Worm (Caenorhabditis elegans): ENCODE measurements around the gene abu-11.

Gene abu-11

ce11 chrII:194458-194857 lies at the start of gene abu-11:
Gene abu-11, minus strand, starts transcription at chrII:194558.
- TF ChIP-seq dpl-1 (GFP tag; optimal IDR thresholded peaks at IDR 0.05) (no peak), fos-1 (tag; optimal IDR thresholded peaks at IDR 0.05) (no peak), elt-3 (tag; optimal IDR thresholded peaks at IDR 0.05) (no peak), snu-23 (GFP tag; optimal IDR thresholded peaks at IDR 0.05) (no peak), efl-3 (GFP tag; optimal IDR thresholded peaks at IDR 0.05) (no peak), nhr-90 (tag; optimal IDR thresholded peaks at IDR 0.05; ENCODE audit: poor library complexity) (no peak), pax-3 (tag; optimal IDR thresholded peaks at IDR 0.05) (no peak), unc-98 (GFP tag; IDR thresholded peaks at IDR 0.05) (no peak), fkh-4 (tag; optimal IDR thresholded peaks at IDR 0.05; ENCODE audit: borderline replicate concordance) (no peak), jun-1 (tag; optimal IDR thresholded peaks at IDR 0.05) (no peak), sptf-1 (tag; optimal IDR thresholded peaks at IDR 0.05) (no peak), C34B4.2 (tag; optimal IDR thresholded peaks at IDR 0.05) (no peak), ces-1 (GFP tag; optimal IDR thresholded peaks at IDR 0.05) (no peak), skn-1 (tag; optimal IDR thresholded peaks at IDR 0.05) (no peak), aly-2 (tag; optimal IDR thresholded peaks at IDR 0.05) (no peak), tlp-1 (tag; optimal IDR thresholded peaks at IDR 0.05) (no peak), nhr-47 (tag; optimal IDR thresholded peaks at IDR 0.05) (no peak), hlh-4 (tag; optimal IDR thresholded peaks at IDR 0.05) (no peak)

- TF ChIP-seq C34B4.2 (tag; optimal IDR thresholded peaks at IDR 0.05) (no peak), C04F5.9 (tag; optimal IDR thresholded peaks at IDR 0.05) (no peak), pqm-1 (tag; optimal IDR thresholded peaks at IDR 0.05) (peak; percentile 99), ama-1 (optimal IDR thresholded peaks at IDR 0.05) (no peak), elt-2 (tag; optimal IDR thresholded peaks at IDR 0.05) (peak; percentile 71), efl-1 (optimal IDR thresholded peaks at IDR 0.05) (peak in 1 of 2 experiments; percentile 7), efl-1 (GFP tag; optimal IDR thresholded peaks at IDR 0.05 in 1 of 2) (peak in 1 of 2 experiments; percentile 88), jun-1 (tag; optimal IDR thresholded peaks at IDR 0.05) (no peak), lin-35 (GFP tag; optimal IDR thresholded peaks at IDR 0.05) (peak in 1 of 2 experiments; percentile 27)
Measured at ce11 chrII:240043-240442, 45.7 kb upstream of the abu-11 start.

ce11 chrII:237721-238120 lies 43.4 kb upstream of the abu-11 start, which contains the start of gene laat-1:
Gene laat-1, minus strand, starts transcription at chrII:237821.
- TF ChIP-seq nhr-84 (tag; optimal IDR thresholded peaks at IDR 0.05): no peak
- TF ChIP-seq grh-1 (GFP tag; IDR thresholded peaks at IDR 0.05): no peak
- no peak for TF ChIP-seq sox-4 (tag; optimal IDR thresholded peaks at IDR 0.05)

- TF ChIP-seq fos-1 (tag; optimal IDR thresholded peaks at IDR 0.05): no peak
- TF ChIP-seq nhr-85 (tag): no peak
- no peak for TF ChIP-seq C34B4.2 (tag; optimal IDR thresholded peaks at IDR 0.05)
- no peak for TF ChIP-seq lin-14 (GFP tag; optimal IDR thresholded peaks at IDR 0.05)
- no peak for TF ChIP-seq blmp-1 (tag; optimal IDR thresholded peaks at IDR 0.05)
- TF ChIP-seq sox-4 (tag; optimal IDR thresholded peaks at IDR 0.05): no peak
- no peak for TF ChIP-seq unc-30 (tag; optimal IDR thresholded peaks at IDR 0.05)
- TF ChIP-seq fkh-10 (GFP tag; optimal IDR thresholded peaks at IDR 0.05): no peak
- TF ChIP-seq pqm-1 (tag; optimal IDR thresholded peaks at IDR 0.05): no peak
- no peak for TF ChIP-seq nhr-77 (tag; optimal IDR thresholded peaks at IDR 0.05)
- no peak for TF ChIP-seq snu-23 (GFP tag; optimal IDR thresholded peaks at IDR 0.05)
- no peak for TF ChIP-seq unc-86 (tag; optimal IDR thresholded peaks at IDR 0.05)
- TF ChIP-seq aha-1 (tag; optimal IDR thresholded peaks at IDR 0.05): no peak
- TF ChIP-seq C04F5.9 (tag; optimal IDR thresholded peaks at IDR 0.05): no peak
Measured at ce11 chrII:232641-233040, 38.3 kb upstream of the abu-11 start, which contains the start of gene Y43H11AL.1. Gene Y43H11AL.1, minus strand, starts transcription at chrII:232741.

ce11 chrII:221212-221611 lies 26.9 kb upstream of the abu-11 start:
- TF ChIP-seq C04F5.9 (tag; optimal IDR thresholded peaks at IDR 0.05) (no peak), xbp-1 (tag; optimal IDR thresholded peaks at IDR 0.05) (peak; percentile 57), fkh-8 (tag; optimal IDR thresholded peaks at IDR 0.05) (peak; percentile 68), elt-2 (tag; optimal IDR thresholded peaks at IDR 0.05) (peak; percentile 5), ztf-4 (tag; optimal IDR thresholded peaks at IDR 0.05) (peak; percentile 83), nhr-84 (tag; optimal IDR thresholded peaks at IDR 0.05) (no peak), mdl-1 (tag; optimal IDR thresholded peaks at IDR 0.05) (peak; percentile 50 to 92), irx-1 (tag; optimal IDR thresholded peaks at IDR 0.05) (peak; percentile 52), isw-1 (GFP tag; IDR thresholded peaks at IDR 0.05) (peak; percentile 26; the same call in 1 of the 2 replicates), vab-15 (tag; optimal IDR thresholded peaks at IDR 0.05) (peak; percentile 20), Y116A8C.19 (tag; optimal IDR thresholded peaks at IDR 0.05; ENCODE audit: borderline replicate concordance) (no peak), unc-30 (tag; optimal IDR thresholded peaks at IDR 0.05) (no peak), elt-3 (tag; optimal IDR thresholded peaks at IDR 0.05) (peak in 3 of 6 experiments; percentile 7 to 25 (median 15)), lin-39 (tag; optimal IDR thresholded peaks at IDR 0.05) (no peak), nhr-85 (tag) (peak; percentile 93), unc-98 (GFP tag; IDR thresholded peaks at IDR 0.05) (no peak), alr-1 (tag; optimal IDR thresholded peaks at IDR 0.05; ENCODE audit: borderline replicate concordance) (no peak), nhr-12 (tag; optimal IDR thresholded peaks at IDR 0.05) (no peak)

All from whole organism, L1 larva.